Fruit fly (Drosophila melanogaster) whole organism, embryonic: ENCODE measurements around the gene Atat.

Source experiments
- CG10274 ChIP-seq: fragments of 200-800 bp; sonication (Bioruptor generic); optimal IDR thresholded peaks from 3 replicates; lab custom pipeline; 2017; ENCODE audit warnings: missing biosample characterization, mild to moderate bottlenecking, missing genetic modification characterization
- CG10366 ChIP-seq: fragments of 200-800 bp; sonication (Bioruptor generic); IDR thresholded peaks from 2 replicates; pipeline ENCODE4 v1.3.6; 2022; ENCODE audit warnings: missing biosample characterization, missing genetic modification characterization
- CG10462 ChIP-seq: fragments of 200-800 bp; sonication (Bioruptor generic); optimal IDR thresholded peaks from 2 replicates; lab custom pipeline; 2016; ENCODE audit warnings: missing biosample characterization, missing genetic modification characterization
- CG10565 ChIP-seq: fragments of 200-800 bp; sonication (Bioruptor generic); optimal IDR thresholded peaks from 3 replicates; lab custom pipeline; 2016; ENCODE audit warnings: missing biosample characterization, mild to moderate bottlenecking, missing genetic modification characterization
- CG11085 ChIP-seq: fragments of 200-800 bp; sonication (Bioruptor generic); IDR thresholded peaks from 2 replicates; pipeline ENCODE4 v1.3.6; 2022; ENCODE audit warnings: missing biosample characterization, missing genetic modification characterization
- CG11695 ChIP-seq: fragments of 200-800 bp; sonication (Bioruptor generic); IDR thresholded peaks from 3 replicates; pipeline ENCODE4 v1.3.6; 2022; ENCODE audit warnings: missing biosample characterization, missing genetic modification characterization
- CG12155 ChIP-seq: fragments of 200-800 bp; sonication (Bioruptor generic); optimal IDR thresholded peaks from 3 replicates; lab custom pipeline; 2016; ENCODE audit warnings: missing biosample characterization, missing genetic modification characterization
- CG12236 ChIP-seq: fragments of 200-800 bp; sonication (Bioruptor generic); optimal IDR thresholded peaks from 2 replicates; lab custom pipeline; 2016; ENCODE audit warnings: missing biosample characterization, missing genetic modification characterization
- CG12299 ChIP-seq: fragments of 200-800 bp; sonication (Bioruptor generic); optimal IDR thresholded peaks from 2 replicates; lab custom pipeline; 2018; ENCODE audit warnings: missing biosample characterization, mild to moderate bottlenecking, missing genetic modification characterization
- CG13287 ChIP-seq: fragments of 200-800 bp; sonication (Bioruptor generic); IDR thresholded peaks from 2 replicates; pipeline ENCODE4 v1.3.6; 2022; ENCODE audit warnings: missing biosample characterization, missing genetic modification characterization; ENCODE audit not compliant: partially characterized antibody
- CG13624 ChIP-seq: fragments of 200-800 bp; sonication (Bioruptor generic); optimal IDR thresholded peaks from 2 replicates; lab custom pipeline; 2016; ENCODE audit warnings: missing biosample characterization, missing genetic modification characterization
- CG14965 ChIP-seq: fragments of 200-800 bp; sonication (Bioruptor generic); optimal IDR thresholded peaks from 2 replicates; lab custom pipeline; 2016; ENCODE audit warnings: missing biosample characterization, missing genetic modification characterization, borderline replicate concordance
- CG17385 ChIP-seq: fragments of 200-800 bp; sonication (Bioruptor generic); optimal IDR thresholded peaks from 3 replicates; lab custom pipeline; 2018; ENCODE audit warnings: missing biosample characterization, mild to moderate bottlenecking, missing genetic modification characterization
- CG18599 ChIP-seq: fragments of 200-800 bp; sonication (Bioruptor generic); optimal IDR thresholded peaks from 3 replicates; lab custom pipeline; 2017; ENCODE audit warnings: missing biosample characterization, missing genetic modification characterization, mild to moderate bottlenecking, moderate library complexity, missing genetic modification reagents
- CG3726 ChIP-seq: fragments of 200-800 bp; sonication (Bioruptor generic); IDR thresholded peaks from 3 replicates; pipeline ENCODE4, ENCODE4 v1.3.6; 2022; ENCODE audit warnings: missing biosample characterization, missing genetic modification characterization
- CG6254 ChIP-seq: fragments of 200-800 bp; sonication (Bioruptor generic); optimal IDR thresholded peaks from 3 replicates; lab custom pipeline; 2017; ENCODE audit warnings: mild to moderate bottlenecking, missing biosample characterization, missing genetic modification reagents, missing genetic modification characterization
- CG7357 ChIP-seq: fragments of 200-800 bp; sonication (Bioruptor generic); IDR thresholded peaks from 3 replicates; pipeline ENCODE4 v1.3.6; 2022; ENCODE audit warnings: missing biosample characterization, missing genetic modification characterization
- CG7786 ChIP-seq: fragments of 200-800 bp; sonication (Bioruptor generic); optimal IDR thresholded peaks from 2 replicates; lab custom pipeline; 2016; ENCODE audit warnings: missing biosample characterization, missing genetic modification characterization
- CG9876 ChIP-seq: fragments of 200-800 bp; sonication (Bioruptor generic); optimal IDR thresholded peaks from 2 replicates; lab custom pipeline; 2016; ENCODE audit warnings: missing biosample characterization, missing genetic modification characterization
- Deaf1 ChIP-seq: fragments of 200-800 bp; optimal IDR thresholded peaks from 3 replicates; lab custom pipeline; 2019; ENCODE audit warnings: missing biosample characterization, mild to moderate bottlenecking, missing genetic modification characterization, moderate library complexity
- Fer1 ChIP-seq: fragments of 200-800 bp; sonication (Bioruptor generic); optimal IDR thresholded peaks from 2 replicates; lab custom pipeline; 2017; ENCODE audit warnings: missing biosample characterization, mild to moderate bottlenecking, missing genetic modification characterization
- HLH4C ChIP-seq: fragments of 200-800 bp; sonication (Bioruptor generic); IDR thresholded peaks from 3 replicates; pipeline ENCODE4 v1.3.6; 2022; ENCODE audit warnings: missing biosample characterization, missing genetic modification characterization; ENCODE audit not compliant: partially characterized antibody
- Hr39 ChIP-seq: fragments of >200 bp; optimal IDR thresholded peaks from 2 replicates; lab custom pipeline; 2017
- MBD-R2 ChIP-seq: fragments of 200-800 bp; sonication (Bioruptor generic); IDR thresholded peaks from 2 replicates; pipeline ENCODE4 v1.3.6; 2022; ENCODE audit warnings: missing biosample characterization, missing genetic modification characterization
- Nf-YC ChIP-seq: fragments of 200-800 bp; optimal IDR thresholded peaks from 3 replicates; lab custom pipeline; 2019; ENCODE audit warnings: missing biosample characterization, mild to moderate bottlenecking, missing genetic modification characterization, moderate library complexity
- Oli ChIP-seq: fragments of 200-800 bp; sonication (Bioruptor generic); optimal IDR thresholded peaks from 2 replicates; lab custom pipeline; 2018; ENCODE audit warnings: missing biosample characterization, mild to moderate bottlenecking, missing genetic modification characterization, moderate library complexity
- Ptx1 ChIP-seq: fragments of 200-800 bp; sonication (Bioruptor generic); IDR thresholded peaks from 2 replicates; pipeline ENCODE4 v1.3.6; 2022; ENCODE audit warnings: missing biosample characterization, missing genetic modification characterization
- Sin3A ChIP-seq: fragments of >200 bp; optimal IDR thresholded peaks from 2 replicates; lab custom pipeline; 2018
- Spps ChIP-seq: fragments of 200-800 bp; sonication (Bioruptor generic); optimal IDR thresholded peaks from 2 replicates; lab custom pipeline; 2018; ENCODE audit warnings: missing biosample characterization, mild to moderate bottlenecking, missing genetic modification characterization
- Sry-β ChIP-seq: fragments of 200-800 bp; sonication (Bioruptor generic); optimal IDR thresholded peaks from 2 replicates; lab custom pipeline; 2018; ENCODE audit warnings: missing biosample characterization, mild to moderate bottlenecking, missing genetic modification characterization, moderate library complexity
- Xrp1 ChIP-seq: fragments of 200-800 bp; sonication (Bioruptor generic); IDR thresholded peaks from 2 replicates; pipeline ENCODE4 v1.3.6; 2022; ENCODE audit warnings: missing biosample characterization, missing genetic modification characterization
- al ChIP-seq: fragments of 200-800 bp; sonication (Bioruptor generic); IDR thresholded peaks from 2 replicates; pipeline ENCODE4 v1.3.6; 2022; ENCODE audit warnings: missing biosample characterization, missing genetic modification characterization
- ase ChIP-seq: fragments of 200-800 bp; sonication (Bioruptor generic); IDR thresholded peaks from 3 replicates; pipeline ENCODE4 v1.3.6; 2022; ENCODE audit warnings: missing biosample characterization, missing genetic modification characterization
- chn ChIP-seq: fragments of 200-800 bp; sonication (Bioruptor generic); optimal IDR thresholded peaks from 2 replicates; lab custom pipeline; 2016; ENCODE audit warnings: missing biosample characterization, missing genetic modification characterization
- ci ChIP-seq: fragments of 200-800 bp; sonication (Bioruptor generic); IDR thresholded peaks from 3 replicates; pipeline ENCODE4 v1.3.6; 2022; ENCODE audit warnings: missing biosample characterization, missing genetic modification characterization
- crol ChIP-seq: fragments of 200-800 bp; sonication (Bioruptor generic); IDR thresholded peaks from 2 replicates; pipeline ENCODE4 v1.3.6; 2022; ENCODE audit warnings: missing biosample characterization, missing genetic modification characterization
- cwo ChIP-seq: fragments of 200-800 bp; sonication (Bioruptor generic); optimal IDR thresholded peaks from 3 replicates; lab custom pipeline; 2017; ENCODE audit warnings: missing biosample characterization, missing genetic modification characterization, mild to moderate bottlenecking, moderate library complexity, missing genetic modification reagents
- dysf ChIP-seq: fragments of 200-800 bp; sonication (Bioruptor generic); IDR thresholded peaks from 3 replicates; pipeline ENCODE4 v1.3.6; 2022; ENCODE audit warnings: missing biosample characterization, missing genetic modification characterization
- gcm2 ChIP-seq: fragments of 200-800 bp; sonication (Bioruptor generic); optimal IDR thresholded peaks from 2 replicates; lab custom pipeline; 2016; ENCODE audit warnings: missing biosample characterization, missing genetic modification characterization
- gsb-n ChIP-seq: fragments of 200-800 bp; sonication (Bioruptor generic); optimal IDR thresholded peaks from 3 replicates; lab custom pipeline; 2018; ENCODE audit warnings: missing biosample characterization, mild to moderate bottlenecking, missing genetic modification characterization
- h ChIP-seq: fragments of >200 bp; optimal IDR thresholded peaks from 2 replicates; lab custom pipeline; 2017
- jing ChIP-seq: fragments of 200-800 bp; sonication (Bioruptor generic); optimal IDR thresholded peaks from 2 replicates; lab custom pipeline; 2018; ENCODE audit warnings: missing biosample characterization, mild to moderate bottlenecking, missing genetic modification characterization
- kay ChIP-seq: fragments of 200-800 bp; sonication (Bioruptor generic); optimal IDR thresholded peaks from 2 replicates; lab custom pipeline; 2016; ENCODE audit warnings: missing biosample characterization, missing genetic modification characterization
- onecut ChIP-seq: fragments of 200-800 bp; sonication (Bioruptor generic); IDR thresholded peaks from 2 replicates; pipeline ENCODE4 v1.3.6; 2022; ENCODE audit warnings: missing biosample characterization, missing genetic modification characterization
- pan ChIP-seq, 4 experiments: fragments of >200 bp in 3 of 4; fragments of 200-800 bp in 1 of 4; sonication (Bioruptor generic) in 1 of 4; optimal IDR thresholded peaks in 3 of 4; IDR thresholded peaks in 1 of 4; 2 replicates each; pipeline versions ENCODE4 v1.3.6 to Lab custom; 2017 to 2022; ENCODE audit warnings: missing biosample characterization in 2 of 4, missing genetic modification characterization in 2 of 4, mixed read lengths in 1 of 4
- peb ChIP-seq: fragments of 200-800 bp; sonication (Bioruptor generic); IDR thresholded peaks from 2 replicates; pipeline ENCODE4 v1.3.6; 2022; ENCODE audit warnings: missing biosample characterization, missing genetic modification characterization
- schlank ChIP-seq: fragments of 200-800 bp; sonication (Bioruptor generic); optimal IDR thresholded peaks from 2 replicates; lab custom pipeline; 2018; ENCODE audit warnings: missing biosample characterization, mild to moderate bottlenecking, missing genetic modification characterization
- tin ChIP-seq: fragments of 200-800 bp; sonication (Bioruptor generic); optimal IDR thresholded peaks from 3 replicates; lab custom pipeline; 2016; ENCODE audit warnings: missing biosample characterization, missing genetic modification characterization
- ttk ChIP-seq: fragments of 200-800 bp; sonication (Bioruptor generic); IDR thresholded peaks from 2 replicates; pipeline ENCODE4 v2.1.2; 2022; ENCODE audit warnings: missing biosample characterization, missing genetic modification characterization
- wek ChIP-seq: fragments of 200-800 bp; sonication (Bioruptor generic); optimal IDR thresholded peaks from 3 replicates; lab custom pipeline; 2018; ENCODE audit warnings: missing biosample characterization, mild to moderate bottlenecking, missing genetic modification characterization, moderate library complexity

The Atat gene

dm6 chr3L:9422636-9423419, 3.7 kb downstream of the Atat start, which contains the start of gene aay (continued):
- peak; percentile 99 for TF ChIP-seq dysf (GFP tag; lab: Robert Waterston, UW)
- TF ChIP-seq onecut (GFP tag; lab: Robert Waterston, UW), result peak; percentile 95
- TF ChIP-seq CG12155 (GFP tag; lab: Kevin White, UChicago), result peak; percentile 97
- peak; percentile 94 for TF ChIP-seq MBD-R2 (GFP tag; lab: Robert Waterston, UW)
- TF ChIP-seq CG12236 (GFP tag; lab: Kevin White, UChicago), result peak; percentile 97
- TF ChIP-seq CG7786, result peak; percentile 97
- TF ChIP-seq Sry-β (GFP tag; lab: Kevin White, UChicago), result peak; percentile 76
- TF ChIP-seq ase (GFP tag; lab: Robert Waterston, UW), result peak; percentile 98
- TF ChIP-seq CG9876, result peak; percentile 91
- peak; percentile 99 for TF ChIP-seq CG13624 (GFP tag; lab: Kevin White, UChicago)
- peak; percentile 96 for TF ChIP-seq CG11085 (GFP tag; lab: Robert Waterston, UW)
- TF ChIP-seq CG6254 (GFP tag; lab: Kevin White, UChicago), result peak; percentile 97
- TF ChIP-seq cwo, result peak; percentile 97
- peak; percentile 79 for TF ChIP-seq crol (GFP tag; lab: Robert Waterston, UW)
- peak; percentile 99 for TF ChIP-seq CG18599 (GFP tag; lab: Kevin White, UChicago)
- TF ChIP-seq Hr39 (lab: Kevin White, UChicago), result no peak
- peak; percentile 97 for TF ChIP-seq gcm2 (GFP tag; lab: Kevin White, UChicago)
- no peak for TF ChIP-seq pan (optimal IDR thresholded peaks at IDR 0.05; lab: Kevin White, UChicago)
- peak in 1 of 2 experiments; percentile 98 for TF ChIP-seq pan (GFP tag; optimal IDR thresholded peaks at IDR 0.05 in 1 of 2, IDR thresholded peaks at IDR 0.05 in 1 of 2)
- peak; percentile 98 for TF ChIP-seq CG10366 (GFP tag; lab: Robert Waterston, UW)
- peak; percentile 93 for TF ChIP-seq schlank (tag; lab: Kevin White, UChicago)
- TF ChIP-seq h (lab: Kevin White, UChicago), result no peak
- peak; percentile 92 for TF ChIP-seq wek (GFP tag; lab: Kevin White, UChicago)
- peak; percentile 99 for TF ChIP-seq Oli (tag; lab: Kevin White, UChicago)
- peak; percentile 91 for TF ChIP-seq CG7357 (GFP tag; lab: Robert Waterston, UW)
- peak; percentile 63 for TF ChIP-seq CG13287
- peak; percentile 99 for TF ChIP-seq ci
- peak; percentile 96 for TF ChIP-seq al (GFP tag; lab: Robert Waterston, UW)
- peak; percentile 98 for TF ChIP-seq Spps
- peak; percentile 98 for TF ChIP-seq kay (GFP tag; lab: Kevin White, UChicago)
- peak; percentile 98 for TF ChIP-seq CG3726 (GFP tag; lab: Robert Waterston, UW)
- TF ChIP-seq chn (GFP tag; lab: Kevin White, UChicago), result peak; percentile 98
- peak; percentile 96 for TF ChIP-seq peb (GFP tag; lab: Robert Waterston, UW)
- no peak for TF ChIP-seq Sin3A (lab: Kevin White, UChicago)
- TF ChIP-seq CG11695 (GFP tag; lab: Robert Waterston, UW), result peak; percentile 98
- peak; percentile 97 for TF ChIP-seq CG10462 (GFP tag; lab: Kevin White, UChicago)
- peak; percentile 93 for TF ChIP-seq Nf-YC (tag; lab: Kevin White, UChicago)
- TF ChIP-seq Ptx1, result peak; percentile 99
- TF ChIP-seq ttk (GFP tag; lab: Robert Waterston, UW), result peak; percentile 98
- peak; percentile 81 for TF ChIP-seq CG14965
- TF ChIP-seq HLH4C (GFP tag; lab: Robert Waterston, UW), result 0 out of 3 replicates have a peak, but pooled peaks have one; percentile 37
- peak; percentile 95 for TF ChIP-seq CG10565
- peak; percentile 100 for TF ChIP-seq gsb-n (tag; lab: Kevin White, UChicago)
- TF ChIP-seq Deaf1 (tag; lab: Kevin White, UChicago), result peak; percentile 90
- TF ChIP-seq jing (GFP tag; lab: Kevin White, UChicago), result peak; percentile 97
- peak; percentile 99 for TF ChIP-seq CG12299
- peak; percentile 99 for TF ChIP-seq Xrp1 (GFP tag; lab: Robert Waterston, UW)
- peak; percentile 98 for TF ChIP-seq tin (GFP tag; lab: Kevin White, UChicago)
- TF ChIP-seq CG17385, result peak; percentile 98
- peak; percentile 99 for TF ChIP-seq Fer1 (GFP tag; lab: Kevin White, UChicago)
- peak; percentile 92 for TF ChIP-seq CG10274 (GFP tag; lab: Kevin White, UChicago)
